Worm (Caenorhabditis elegans): ENCODE data around the gene kcnl-1.

DNA sequence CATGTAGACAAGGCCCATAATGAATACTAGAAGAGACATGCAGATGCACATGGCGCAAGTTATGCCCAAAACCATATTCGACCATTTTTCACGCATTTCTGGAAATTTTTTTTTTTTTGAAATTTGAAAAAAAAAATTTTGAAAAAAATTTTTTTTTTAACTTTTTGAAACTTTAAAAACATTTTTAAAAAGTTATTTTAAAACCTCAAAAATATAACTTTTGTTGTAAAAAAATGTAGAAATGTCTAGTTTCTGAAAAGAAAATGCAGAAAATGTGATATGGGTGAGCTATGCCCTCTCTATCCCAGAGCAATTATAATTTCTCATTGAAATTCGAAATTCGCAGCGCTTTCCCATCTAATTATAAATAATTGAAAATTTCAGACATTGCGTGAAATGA, 15.5 kb upstream of the kcnl-1 start, which contains the start of gene Y43F8B.20:
- TF ChIP-seq zag-1 (tag; optimal IDR thresholded peaks at IDR 0.05) (no peak), snpc-4 (tag; optimal IDR thresholded peaks at IDR 0.05) (no peak), egl-27 (tag; optimal IDR thresholded peaks at IDR 0.05) (no peak), hpl-2 (GFP tag; optimal IDR thresholded peaks at IDR 0.05) (no peak), efl-1 (optimal IDR thresholded peaks at IDR 0.05) (no peak), efl-1 (GFP tag; optimal IDR thresholded peaks at IDR 0.05 in 1 of 2) (no peak)

All from whole organism, L1 larva.